Worm (Caenorhabditis elegans) whole organism, late embryonic: ENCODE measurements around the gene tsg-101.

Experiments
- ama-1 ChIP-seq: fragments of 150-350 bp; optimal IDR thresholded peaks from 2 replicates; lab custom pipeline; 2014
- hlh-15 ChIP-seq: sonication (generic microtip); optimal IDR thresholded peaks from 2 replicates; lab custom pipeline; 2016; ENCODE audit warnings: missing genetic modification characterization, missing compliant biosample characterization
- lin-11 ChIP-seq: fragments of 200-800 bp; sonication (Bioruptor generic); optimal IDR thresholded peaks from 2 replicates; lab custom pipeline; 2018; ENCODE audit warnings: mild to moderate bottlenecking, missing genetic modification characterization, missing compliant biosample characterization
- mec-3 ChIP-seq: sonication (generic microtip); optimal IDR thresholded peaks from 2 replicates; lab custom pipeline; 2016; ENCODE audit warnings: borderline replicate concordance, missing genetic modification characterization, missing compliant biosample characterization

ce11 chrIV:3463254-3463653 lies 51.1 kb downstream of the tsg-101 start, which contains the start of gene F58E2.4:
- TF ChIP-seq ama-1: no peak
- TF ChIP-seq lin-11: no peak
- no peak for TF ChIP-seq mec-3
- TF ChIP-seq hlh-15 (tag; lab: Kevin White, UChicago): no peak
